Fruit fly (Drosophila melanogaster) whole organism, adult: ENCODE results near the gene CG43318.

Source experiments
- CG11617 ChIP-seq: fragments of 200-800 bp; sonication (Bioruptor generic); optimal IDR thresholded peaks from 2 replicates; lab custom pipeline; 2017; ENCODE audit warnings: mild to moderate bottlenecking, missing biosample characterization, missing genetic modification reagents, missing genetic modification characterization
- CG12768 ChIP-seq: fragments of 200-800 bp; sonication (Bioruptor generic); optimal IDR thresholded peaks from 2 replicates; lab custom pipeline; 2017; ENCODE audit warnings: missing biosample characterization, missing genetic modification characterization, mild to moderate bottlenecking, moderate library complexity, missing genetic modification reagents
- CG14711 ChIP-seq: fragments of 200-800 bp; sonication (Bioruptor generic); optimal IDR thresholded peaks from 2 replicates; lab custom pipeline; 2018; ENCODE audit warnings: missing biosample characterization, mild to moderate bottlenecking, missing genetic modification characterization, moderate library complexity
- CG1620 ChIP-seq: fragments of 200-800 bp; sonication (Bioruptor generic); optimal IDR thresholded peaks from 2 replicates; lab custom pipeline; 2016; ENCODE audit warnings: missing biosample characterization, missing genetic modification characterization
- CG33017 ChIP-seq: fragments of 200-800 bp; sonication (Bioruptor generic); optimal IDR thresholded peaks from 2 replicates; lab custom pipeline; 2018; ENCODE audit warnings: missing biosample characterization, mild to moderate bottlenecking, missing genetic modification characterization, moderate library complexity
- CG5204 ChIP-seq: fragments of 200-800 bp; sonication (Bioruptor generic); optimal IDR thresholded peaks from 2 replicates; lab custom pipeline; 2016; ENCODE audit warnings: missing biosample characterization, missing genetic modification characterization
- CG7045 ChIP-seq: fragments of 200-800 bp; sonication (Bioruptor generic); optimal IDR thresholded peaks from 2 replicates; lab custom pipeline; 2017; ENCODE audit warnings: missing biosample characterization, mild to moderate bottlenecking, missing genetic modification characterization
- CG7101 ChIP-seq: fragments of 200-800 bp; sonication (Bioruptor generic); optimal IDR thresholded peaks from 2 replicates; lab custom pipeline; 2018; ENCODE audit warnings: missing biosample characterization, mild to moderate bottlenecking, missing genetic modification characterization, moderate library complexity
- Clk ChIP-seq: fragments of 200-800 bp; sonication (Bioruptor generic); optimal IDR thresholded peaks from 2 replicates; lab custom pipeline; 2017; ENCODE audit warnings: missing biosample characterization, missing genetic modification characterization
- Crg-1 ChIP-seq: fragments of 200-800 bp; sonication (Bioruptor generic); optimal IDR thresholded peaks from 2 replicates; lab custom pipeline; 2016; ENCODE audit warnings: missing biosample characterization, missing genetic modification characterization
- Hr96 ChIP-seq: fragments of 200-800 bp; sonication (Bioruptor generic); optimal IDR thresholded peaks from 2 replicates; lab custom pipeline; 2016; ENCODE audit warnings: missing biosample characterization, missing genetic modification characterization
- Mnt ChIP-seq: fragments of 200-800 bp; sonication (Bioruptor generic); optimal IDR thresholded peaks from 2 replicates; lab custom pipeline; 2016; ENCODE audit warnings: missing biosample characterization, mild to moderate bottlenecking, missing genetic modification characterization
- bab1 ChIP-seq: fragments of 200-800 bp; sonication (Bioruptor generic); optimal IDR thresholded peaks from 3 replicates; lab custom pipeline; 2019; ENCODE audit warnings: missing biosample characterization, mild to moderate bottlenecking, missing genetic modification characterization, moderate library complexity
- cic ChIP-seq: fragments of 200-800 bp; sonication (Bioruptor generic); optimal IDR thresholded peaks from 2 replicates; lab custom pipeline; 2017; ENCODE audit warnings: missing biosample characterization, mild to moderate bottlenecking, missing genetic modification characterization, moderate library complexity
- cnc ChIP-seq, 2 experiments: fragments of >200 bp; optimal IDR thresholded peaks; 2 replicates each; lab custom pipeline; 2017
- kay ChIP-seq: fragments of 200-800 bp; sonication (Bioruptor generic); peaks from one replicate; lab custom pipeline; 2016; ENCODE audit warnings: missing biosample characterization, missing genetic modification characterization, borderline replicate concordance
- ovo ChIP-seq: fragments of 200-800 bp; sonication (Bioruptor generic); optimal IDR thresholded peaks from 2 replicates; lab custom pipeline; 2016; ENCODE audit warnings: missing biosample characterization, missing genetic modification characterization
- pad ChIP-seq: fragments of 200-800 bp; sonication (Bioruptor generic); optimal IDR thresholded peaks from 3 replicates; lab custom pipeline; 2017; ENCODE audit warnings: missing biosample characterization, missing genetic modification characterization, mild to moderate bottlenecking, moderate library complexity, missing genetic modification reagents
- tj ChIP-seq: fragments of 200-800 bp; sonication (Bioruptor generic); optimal IDR thresholded peaks from 3 replicates; lab custom pipeline; 2017; ENCODE audit warnings: missing biosample characterization, mild to moderate bottlenecking, missing genetic modification characterization, moderate library complexity
- toe ChIP-seq: fragments of 200-800 bp; sonication (Bioruptor generic); optimal IDR thresholded peaks from 2 replicates; lab custom pipeline; 2016; ENCODE audit warnings: missing biosample characterization, missing genetic modification characterization

The CG43318 gene

dm6 chr3R:15827559-15827958 is 5.7 kb downstream of the CG43318 start:
- peak; percentile 20 for TF ChIP-seq kay (GFP tag; lab: Kevin White, UChicago)
- TF ChIP-seq CG12768 (GFP tag; lab: Kevin White, UChicago), result no peak
- TF ChIP-seq Hr96 (GFP tag; lab: Kevin White, UChicago), result no peak

dm6 chr3R:15825521-15825920 is 7.7 kb downstream of the CG43318 start, which contains the start of gene CG4576:
TSS of gene CG4576 (plus strand) at chr3R:15825747.
- no peak for TF ChIP-seq CG7101 (tag; lab: Kevin White, UChicago)

DNA sequence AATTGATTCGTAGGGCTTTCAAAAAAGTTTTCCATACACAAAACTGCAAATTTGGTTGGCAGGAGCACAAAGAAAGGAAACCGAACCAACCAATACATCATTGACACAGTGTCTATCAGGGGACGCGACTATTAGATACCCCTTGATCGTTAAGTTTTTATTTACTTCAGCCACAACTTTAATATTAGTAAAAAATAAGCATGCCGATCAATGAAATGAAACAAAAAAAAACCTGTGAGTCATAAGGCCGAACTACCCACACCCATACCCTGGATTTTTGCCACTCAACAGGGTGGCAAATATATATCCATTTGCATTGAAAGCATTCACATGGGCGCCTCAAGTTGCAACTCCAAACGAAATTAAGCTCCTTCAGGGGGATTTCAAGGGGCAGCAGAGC is 17.0 kb downstream of the CG43318 start:
- TF ChIP-seq CG1620 (no peak), CG12768 (GFP tag; lab: Kevin White, UChicago) (no peak), CG7101 (tag; lab: Kevin White, UChicago) (no peak), pad (GFP tag; lab: Kevin White, UChicago) (no peak), cnc (optimal IDR thresholded peaks at IDR 0.05; lab: Kevin White, UChicago) (no peak), Crg-1 (GFP tag; lab: Kevin White, UChicago) (no peak), Mnt (GFP tag; lab: Kevin White, UChicago) (no peak), bab1 (GFP tag; lab: Kevin White, UChicago) (no peak), CG5204 (GFP tag; lab: Kevin White, UChicago) (no peak), Clk (GFP tag; lab: Kevin White, UChicago) (no peak), CG33017 (no peak), Hr96 (GFP tag; lab: Kevin White, UChicago) (no peak), CG14711 (tag; lab: Kevin White, UChicago) (no peak), CG11617 (GFP tag; lab: Kevin White, UChicago) (no peak), ovo (no peak), CG7045 (no peak), cic (GFP tag; lab: Kevin White, UChicago) (no peak), kay (GFP tag; lab: Kevin White, UChicago) (no peak), tj (GFP tag; lab: Kevin White, UChicago) (no peak), toe (GFP tag; lab: Kevin White, UChicago) (no peak)

DNA sequence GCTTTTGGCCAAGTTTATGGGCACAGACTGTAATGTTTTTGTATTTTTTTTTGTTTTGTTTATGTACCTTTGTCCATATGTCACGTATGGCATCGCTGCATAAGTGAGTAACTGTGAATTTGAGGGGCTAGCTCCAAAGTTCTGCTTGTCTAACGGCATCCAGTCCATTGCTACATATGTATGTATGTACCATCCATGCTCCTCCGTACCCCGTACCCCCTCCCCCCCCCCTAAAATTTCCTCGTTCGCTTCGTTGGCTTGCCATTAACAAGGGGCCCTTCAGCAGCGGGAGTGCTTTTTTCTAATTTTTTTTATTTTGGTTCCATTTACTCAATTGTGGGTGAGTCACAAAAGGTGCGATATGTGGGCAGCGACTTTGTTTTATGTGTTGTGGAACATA is 19.1 kb downstream of the CG43318 start:
- TF ChIP-seq Hr96 (GFP tag; lab: Kevin White, UChicago) (no peak), pad (GFP tag; lab: Kevin White, UChicago) (no peak), CG7101 (tag; lab: Kevin White, UChicago) (no peak), bab1 (GFP tag; lab: Kevin White, UChicago) (peak; percentile 31)

dm6 chr3R:15810369-15810768 is 22.9 kb downstream of the CG43318 start:
- TF ChIP-seq bab1 (GFP tag; lab: Kevin White, UChicago) (no peak), Mnt (GFP tag; lab: Kevin White, UChicago) (no peak), CG33017 (no peak), CG14711 (tag; lab: Kevin White, UChicago) (no peak), CG11617 (GFP tag; lab: Kevin White, UChicago) (no peak)

DNA sequence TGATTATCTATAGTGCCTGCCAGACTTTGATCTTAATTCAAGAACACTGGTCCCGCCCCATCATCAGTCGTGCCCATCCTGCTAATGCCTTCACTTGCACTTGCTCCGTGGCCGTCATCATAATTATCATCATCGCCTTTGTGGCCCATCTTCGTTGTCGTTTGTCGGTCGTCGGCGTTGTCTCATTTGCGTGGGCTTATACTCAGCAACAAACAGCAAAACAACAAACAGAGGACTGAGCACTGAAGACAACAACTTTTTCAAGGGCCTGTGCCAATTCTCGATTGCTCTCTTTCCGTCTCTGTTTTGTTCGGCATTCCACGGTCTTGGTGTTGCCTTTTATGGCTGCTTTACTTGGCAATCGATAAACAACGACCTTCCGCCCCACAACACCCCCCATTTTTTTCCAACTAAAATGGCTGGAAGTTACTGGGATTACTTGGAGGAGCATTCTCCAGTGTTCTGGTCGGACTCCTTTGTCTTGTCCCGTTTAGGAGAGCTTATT is 25.3 kb downstream of the CG43318 start:
- no peak for TF ChIP-seq CG33017
- TF ChIP-seq tj (GFP tag; lab: Kevin White, UChicago), result no peak
- TF ChIP-seq ovo, result no peak
- TF ChIP-seq pad (GFP tag; lab: Kevin White, UChicago), result no peak
- TF ChIP-seq Mnt (GFP tag; lab: Kevin White, UChicago), result no peak

dm6 chr3R:15807306-15807705 is 25.9 kb downstream of the CG43318 start:
- TF ChIP-seq kay (GFP tag; lab: Kevin White, UChicago) (no peak), CG5204 (GFP tag; lab: Kevin White, UChicago) (no peak), CG7101 (tag; lab: Kevin White, UChicago) (no peak), Clk (GFP tag; lab: Kevin White, UChicago) (no peak), CG1620 (no peak), Mnt (GFP tag; lab: Kevin White, UChicago) (no peak), bab1 (GFP tag; lab: Kevin White, UChicago) (no peak)

- no peak for TF ChIP-seq CG33017
- no peak for TF ChIP-seq bab1 (GFP tag; lab: Kevin White, UChicago)
- no peak for TF ChIP-seq CG12768 (GFP tag; lab: Kevin White, UChicago)
- TF ChIP-seq CG7101 (tag; lab: Kevin White, UChicago), result no peak
- no peak for TF ChIP-seq CG1620
- no peak for TF ChIP-seq pad (GFP tag; lab: Kevin White, UChicago)
- no peak for TF ChIP-seq cic (GFP tag; lab: Kevin White, UChicago)
- TF ChIP-seq CG14711 (tag; lab: Kevin White, UChicago), result no peak
- no peak for TF ChIP-seq kay (GFP tag; lab: Kevin White, UChicago)
- no peak for TF ChIP-seq Mnt (GFP tag; lab: Kevin White, UChicago)
- no peak for TF ChIP-seq CG7045
These were observed 26.9 kb downstream of the CG43318 start for dm6 chr3R:15806341-15806740.
